Worm (Caenorhabditis elegans): Measurements from ENCODE around the gene rskd-1.

rskd-1 gene

ce11 chrV:12291587-12291986 lies 3.2 kb upstream of the rskd-1 start, which contains the start of the genes srpa-68 and srh-16 (continued):
- TF ChIP-seq ceh-2 (tag; optimal IDR thresholded peaks at IDR 0.05) (peak; percentile 54), mec-3 (tag; optimal IDR thresholded peaks at IDR 0.05; ENCODE audit: borderline replicate concordance) (no peak), K02D7.2 (tag; optimal IDR thresholded peaks at IDR 0.05) (peak; percentile 42), rnt-1 (tag; optimal IDR thresholded peaks at IDR 0.05) (peak; percentile 79), hlh-6 (tag; optimal IDR thresholded peaks at IDR 0.05) (no peak), ref-2 (tag; optimal IDR thresholded peaks at IDR 0.05) (no peak), C38D4.7 (GFP tag; optimal IDR thresholded peaks at IDR 0.05) (peak; percentile 49), ceh-48 (tag; optimal IDR thresholded peaks at IDR 0.05) (peak; percentile 62), T23F11.4 (GFP tag; optimal IDR thresholded peaks at IDR 0.05) (no peak), ceh-6 (GFP tag; optimal IDR thresholded peaks at IDR 0.05) (no peak), ceh-34 (tag; optimal IDR thresholded peaks at IDR 0.05) (peak; percentile 58), hlh-8 (tag; optimal IDR thresholded peaks at IDR 0.05) (no peak), sox-2 (GFP tag; IDR thresholded peaks at IDR 0.05) (no peak), ceh-9 (tag; optimal IDR thresholded peaks at IDR 0.05) (no peak), tbx-2 (tag; optimal IDR thresholded peaks at IDR 0.05) (peak; percentile 65), nfya-1 (tag; optimal IDR thresholded peaks at IDR 0.05) (peak; percentile 76), che-1 (tag; optimal IDR thresholded peaks at IDR 0.05) (peak; percentile 53), dmd-4 (tag; optimal IDR thresholded peaks at IDR 0.05; ENCODE audit: borderline replicate concordance) (no peak), unc-86 (tag; optimal IDR thresholded peaks at IDR 0.05) (peak; percentile 63), lim-6 (tag; optimal IDR thresholded peaks at IDR 0.05) (no peak), unc-3 (GFP tag; conservative IDR thresholded peaks at IDR 0.05) (peak; percentile 54; the same call in 1 of the 2 replicates), unc-3 (tag; optimal IDR thresholded peaks at IDR 0.05) (peak; percentile 8), ceh-30 (tag; optimal IDR thresholded peaks at IDR 0.05) (peak; percentile 72), hlh-13 (GFP tag; optimal IDR thresholded peaks at IDR 0.05) (peak; percentile 33)

ce11 chrV:12287667-12288066 lies 748 bp downstream of the rskd-1 start:
- TF ChIP-seq nhr-232 (tag; optimal IDR thresholded peaks at IDR 0.05): no peak
- TF ChIP-seq ceh-34 (tag; optimal IDR thresholded peaks at IDR 0.05): no peak
- no peak for TF ChIP-seq madf-2 (tag; optimal IDR thresholded peaks at IDR 0.05)
- no peak for TF ChIP-seq C08G9.2 (tag; optimal IDR thresholded peaks at IDR 0.05)
- no peak for TF ChIP-seq dve-1 (tag; optimal IDR thresholded peaks at IDR 0.05)
- no peak for TF ChIP-seq ceh-22 (tag; optimal IDR thresholded peaks at IDR 0.05)
- no peak for TF ChIP-seq pha-4 (tag; optimal IDR thresholded peaks at IDR 0.05)
- no peak for TF ChIP-seq mec-3 (tag; optimal IDR thresholded peaks at IDR 0.05; ENCODE audit: borderline replicate concordance)
- TF ChIP-seq sox-4 (tag; optimal IDR thresholded peaks at IDR 0.05): no peak
- TF ChIP-seq zip-5 (tag; optimal IDR thresholded peaks at IDR 0.05): no peak
- no peak for TF ChIP-seq elt-2 (tag; optimal IDR thresholded peaks at IDR 0.05)
- no peak for TF ChIP-seq hlh-15 (tag; optimal IDR thresholded peaks at IDR 0.05)
- no peak for TF ChIP-seq ceh-31 (tag; optimal IDR thresholded peaks at IDR 0.05)
- no peak for TF ChIP-seq hlh-30 (tag; optimal IDR thresholded peaks at IDR 0.05; ENCODE audit: insufficient read depth)
- TF ChIP-seq dmd-4 (tag; optimal IDR thresholded peaks at IDR 0.05; ENCODE audit: borderline replicate concordance): no peak

- TF ChIP-seq pag-3 (tag; optimal IDR thresholded peaks at IDR 0.05; ENCODE audit: borderline replicate concordance): no peak
- no peak for TF ChIP-seq dve-1 (tag; optimal IDR thresholded peaks at IDR 0.05)
These were observed 5.2 kb downstream of the rskd-1 start, which contains the start of gene F55C5.10 for ce11 chrV:12283187-12283586. F55C5.10 (plus strand) TSS chrV:12283487.

- TF ChIP-seq ceh-45 (GFP tag; IDR thresholded peaks at IDR 0.05) (no peak), ttx-3 (tag; optimal IDR thresholded peaks at IDR 0.05) (no peak), ceh-34 (tag; optimal IDR thresholded peaks at IDR 0.05) (no peak), unc-55 (GFP tag; optimal IDR thresholded peaks at IDR 0.05) (no peak), mec-3 (tag; optimal IDR thresholded peaks at IDR 0.05; ENCODE audit: borderline replicate concordance) (no peak), ztf-16 (tag; optimal IDR thresholded peaks at IDR 0.05) (no peak), npax-4 (tag; optimal IDR thresholded peaks at IDR 0.05) (no peak), lim-6 (tag; optimal IDR thresholded peaks at IDR 0.05) (no peak), unc-42 (tag; optimal IDR thresholded peaks at IDR 0.05) (no peak), fkh-10 (GFP tag; optimal IDR thresholded peaks at IDR 0.05) (no peak), ceh-48 (tag; optimal IDR thresholded peaks at IDR 0.05) (no peak), ceh-19 (GFP tag; optimal IDR thresholded peaks at IDR 0.05) (no peak), syd-9 (tag; optimal IDR thresholded peaks at IDR 0.05) (no peak), madf-2 (tag; optimal IDR thresholded peaks at IDR 0.05) (no peak), sdc-2 (tag; optimal IDR thresholded peaks at IDR 0.05) (no peak), zip-5 (tag; optimal IDR thresholded peaks at IDR 0.05) (no peak), tbx-2 (tag; optimal IDR thresholded peaks at IDR 0.05) (no peak), ceh-9 (tag; optimal IDR thresholded peaks at IDR 0.05) (no peak), K09A11.1 (tag; optimal IDR thresholded peaks at IDR 0.05; ENCODE audit: insufficient read depth) (no peak)
These were observed 6.9 kb downstream of the rskd-1 start for ce11 chrV:12281508-12281907.
